Worm (Caenorhabditis elegans): ENCODE results near the gene clec-256.

DNA sequence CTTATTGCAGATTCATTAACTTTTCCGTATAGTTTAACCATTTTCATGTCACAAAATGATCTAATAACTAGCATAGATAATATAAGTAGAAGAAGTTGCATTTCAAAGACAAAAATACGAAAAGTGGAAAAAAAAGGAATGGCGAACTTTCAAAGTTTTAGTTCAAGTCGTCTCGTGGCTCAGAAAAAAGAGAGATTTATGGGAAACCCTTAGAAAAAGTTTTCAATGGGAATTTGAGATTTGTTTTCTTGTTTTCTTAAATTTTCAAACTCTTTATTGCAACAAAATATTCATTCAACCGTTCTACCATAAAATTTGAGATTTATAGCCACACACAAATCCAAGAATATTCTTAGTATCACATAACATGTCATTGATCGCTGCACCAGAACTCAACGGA, 29.4 kb upstream of the clec-256 start, which contains the start of gene clec-250:
- no peak for TF ChIP-seq ets-7 (tag; optimal IDR thresholded peaks at IDR 0.05)
- no peak for TF ChIP-seq flt-1 (GFP tag; IDR thresholded peaks at IDR 0.05)
- TF ChIP-seq ama-1 (optimal IDR thresholded peaks at IDR 0.05), result no peak
- no peak for TF ChIP-seq scrt-1 (GFP tag; IDR thresholded peaks at IDR 0.05)
- no peak for TF ChIP-seq B0310.2 (tag; optimal IDR thresholded peaks at IDR 0.05)
- TF ChIP-seq hmg-4 (GFP tag; optimal IDR thresholded peaks at IDR 0.05), result no peak
- TF ChIP-seq tra-4 (tag; optimal IDR thresholded peaks at IDR 0.05), result no peak
